Worm (Caenorhabditis elegans) whole organism, midembryonic: Measurements from ENCODE around the gene C32D5.14.

Experiments used
- T22C8.4 ChIP-seq: fragments of 200-800 bp; sonication (Bioruptor generic); IDR thresholded peaks from 2 replicates; pipeline ENCODE4 v1.3.6; 2022; ENCODE audit warnings: missing genetic modification characterization, missing compliant biosample characterization
- cog-1 ChIP-seq: sonication (generic microtip); optimal IDR thresholded peaks from 2 replicates; lab custom pipeline; 2016; ENCODE audit warnings: missing genetic modification characterization, missing compliant biosample characterization
- flt-1 ChIP-seq: fragments of 200-800 bp; sonication (Bioruptor generic); IDR thresholded peaks from 2 replicates; pipeline ENCODE4 v1.3.6; 2022; ENCODE audit warnings: missing genetic modification characterization, missing compliant biosample characterization
- ref-1 ChIP-seq: fragments of 200-800 bp; sonication (Bioruptor generic); conservative IDR thresholded peaks from 2 replicates; pipeline ENCODE4 v1.3.6; 2022; ENCODE audit warnings: missing genetic modification reagents, missing genetic modification characterization, missing compliant biosample characterization
- ztf-29 ChIP-seq: fragments of 200-800 bp; sonication (Bioruptor generic); IDR thresholded peaks from 2 replicates; pipeline ENCODE4 v1.3.6; 2022; ENCODE audit warnings: missing genetic modification reagents, missing genetic modification characterization, missing compliant biosample characterization

- no peak for TF ChIP-seq ref-1 (GFP tag; lab: Robert Waterston, UW)
- no peak for TF ChIP-seq T22C8.4 (GFP tag; lab: Robert Waterston, UW)
- TF ChIP-seq flt-1 (GFP tag; lab: Robert Waterston, UW): no peak
- no peak for TF ChIP-seq ztf-29
- TF ChIP-seq cog-1 (tag; lab: Kevin White, UChicago): no peak
Measured at ce11 chrII:6339948-6340347, 4.7 kb downstream of the C32D5.14 start, which contains the start of gene C32D5.7.
